Worm (Caenorhabditis elegans): ENCODE measurements around the gene glb-2.
"Not testable (repeated sequence)": the region's sequence is repeated elsewhere in the genome, so short reads cannot be mapped to it uniquely, and the experiment has no call there.

Gene glb-2

DNA sequence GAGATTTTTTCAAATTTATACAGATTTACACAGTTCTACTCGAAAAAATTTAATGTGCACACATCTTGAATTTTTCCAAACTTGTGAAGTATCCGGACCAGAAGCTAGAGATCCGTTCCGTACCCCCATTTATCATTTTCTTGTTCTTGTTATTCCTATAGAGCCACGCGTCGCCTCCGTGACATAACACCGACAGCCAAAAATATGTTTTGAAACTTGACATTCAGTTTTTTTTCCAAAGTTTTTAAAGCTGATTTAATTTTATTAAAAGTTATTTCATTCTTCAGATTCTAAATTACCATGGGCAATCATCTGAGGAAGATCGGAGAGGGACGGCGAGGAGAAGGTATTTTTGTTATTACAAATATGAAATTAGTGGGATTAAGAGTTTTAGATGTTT is 12.9 kb downstream of the glb-2 start, which contains the start of gene D2024.18:
Gene D2024.18, plus strand, starts transcription at position 301 of the 400 bp plus-strand sequence.
- TF ChIP-seq nhr-42 (GFP tag; IDR thresholded peaks at IDR 0.05) (no peak), madf-9 (GFP tag; conservative IDR thresholded peaks at IDR 0.05) (no peak), ZK337.2 (GFP tag; IDR thresholded peaks at IDR 0.05) (no peak), unc-39 (tag; optimal IDR thresholded peaks at IDR 0.05) (no peak)

DNA sequence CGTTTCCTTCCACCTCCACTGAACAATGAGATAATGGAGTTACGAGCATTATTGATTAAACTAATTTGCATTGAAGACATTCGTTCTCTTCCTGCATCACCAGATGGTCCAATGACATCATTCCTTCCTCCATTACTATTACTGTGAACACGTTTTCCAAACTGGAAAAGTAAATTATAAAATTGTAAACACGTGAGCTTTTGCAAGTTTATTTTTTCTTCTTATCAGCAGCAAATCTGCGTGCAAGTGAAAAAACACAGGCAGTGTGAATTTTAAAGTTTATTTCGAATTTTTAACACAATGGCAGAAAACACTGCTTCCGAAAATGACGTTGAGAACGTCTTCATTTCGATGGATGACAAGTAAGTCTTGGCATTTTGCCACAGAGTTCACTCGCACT is 15.8 kb downstream of the glb-2 start, which contains the start of gene D2024.1:
Gene D2024.1, plus strand, starts transcription at position 301 of the 400 bp plus-strand sequence.
- not testable (repeated sequence) for TF ChIP-seq ama-1 (optimal IDR thresholded peaks at IDR 0.05); ceh-82 (tag; optimal IDR thresholded peaks at IDR 0.05); daf-8 (GFP tag; IDR thresholded peaks at IDR 0.05)

- TF ChIP-seq mep-1 (tag; optimal IDR thresholded peaks at IDR 0.05) (no peak), ceh-28 (tag; optimal IDR thresholded peaks at IDR 0.05) (no peak), snpc-1.2 (GFP tag; IDR thresholded peaks at IDR 0.05) (no peak), nhr-10 (tag; optimal IDR thresholded peaks at IDR 0.05) (no peak), ceh-62 (tag; optimal IDR thresholded peaks at IDR 0.05) (no peak), nhr-11 (tag; optimal IDR thresholded peaks at IDR 0.05) (no peak), Y5F2A.4 (GFP tag; optimal IDR thresholded peaks at IDR 0.05) (no peak), nhr-237 (tag; optimal IDR thresholded peaks at IDR 0.05) (no peak), nhr-48 (tag; optimal IDR thresholded peaks at IDR 0.05) (no peak), nhr-76 (tag; optimal IDR thresholded peaks at IDR 0.05) (no peak), daf-12 (tag; optimal IDR thresholded peaks at IDR 0.05) (no peak), ceh-32 (tag; optimal IDR thresholded peaks at IDR 0.05; ENCODE audit: poor library complexity) (no peak), daf-19 (GFP tag; conservative IDR thresholded peaks at IDR 0.05) (no peak), F26F4.8 (GFP tag; conservative IDR thresholded peaks at IDR 0.05) (no peak), ceh-20 (GFP tag; IDR thresholded peaks at IDR 0.05) (no peak), mdt-29 (GFP tag; IDR thresholded peaks at IDR 0.05) (no peak), attf-4 (tag; optimal IDR thresholded peaks at IDR 0.05) (no peak), daf-8 (GFP tag; IDR thresholded peaks at IDR 0.05) (no peak), lsy-2 (tag; optimal IDR thresholded peaks at IDR 0.05) (no peak)
These were observed 16.5 kb downstream of the glb-2 start, which contains the start of gene col-114 for ce11 chrIV:7246553-7246952. Gene col-114, minus strand, starts transcription at chrIV:7246653.

DNA sequence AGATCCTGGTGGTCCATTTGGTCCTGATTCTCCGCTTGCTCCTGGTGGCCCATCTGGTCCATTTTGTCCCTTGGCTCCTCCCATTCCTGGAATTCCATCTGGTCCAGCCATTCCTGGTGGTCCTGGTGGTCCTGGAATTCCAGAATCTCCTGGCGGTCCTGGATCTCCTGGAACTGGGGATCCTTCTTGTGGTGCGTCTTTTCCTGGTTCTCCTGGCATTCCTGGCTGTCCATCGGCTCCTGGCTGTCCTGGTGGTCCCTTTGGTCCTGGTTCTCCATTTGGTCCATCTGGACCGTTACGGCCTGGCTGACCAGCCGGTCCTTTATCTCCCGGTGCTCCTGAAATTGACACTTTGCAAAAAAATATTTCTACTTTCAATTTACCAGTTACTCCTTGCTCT is 17.4 kb downstream of the glb-2 start:
- TF ChIP-seq set-16 (GFP tag; IDR thresholded peaks at IDR 0.05) = peak; percentile 85
- no peak for TF ChIP-seq F10B5.3 (tag; optimal IDR thresholded peaks at IDR 0.05)
- no peak for TF ChIP-seq dve-1 (tag; optimal IDR thresholded peaks at IDR 0.05; ENCODE audit: insufficient read depth)
- 0 out of 2 replicates have a peak, but pooled peaks have one; percentile 18 for TF ChIP-seq egl-43 (GFP tag; IDR thresholded peaks at IDR 0.05)
- TF ChIP-seq fkh-10 (GFP tag; optimal IDR thresholded peaks at IDR 0.05) = no peak
- TF ChIP-seq F37D6.2 (tag; optimal IDR thresholded peaks at IDR 0.05) = no peak
- peak; percentile 41 for TF ChIP-seq aha-1 (tag)

- TF ChIP-seq aha-1 (tag) = peak; percentile 4
- no peak for TF ChIP-seq nhr-28 (tag; optimal IDR thresholded peaks at IDR 0.05)
- no peak for TF ChIP-seq php-3 (GFP tag; IDR thresholded peaks at IDR 0.05)
- TF ChIP-seq daf-16 (GFP tag; optimal IDR thresholded peaks at IDR 0.05) = no peak
- peak; percentile 54 for TF ChIP-seq daf-16 (tag; optimal IDR thresholded peaks at IDR 0.05)
- TF ChIP-seq T20F7.1 (GFP tag; optimal IDR thresholded peaks at IDR 0.05) = no peak
- no peak for TF ChIP-seq lin-13 (GFP tag; optimal IDR thresholded peaks at IDR 0.05)
- no peak for TF ChIP-seq hif-1 (tag; optimal IDR thresholded peaks at IDR 0.05)
- no peak for TF ChIP-seq nhr-76 (tag; optimal IDR thresholded peaks at IDR 0.05)
These were observed 19.1 kb downstream of the glb-2 start, which contains the start of gene afmd-1 for ce11 chrIV:7243913-7244312. Gene afmd-1, plus strand, starts transcription at chrIV:7244228.

All from whole organism, L4 larva.